Fruit fly (Drosophila melanogaster) whole organism, pupa: ENCODE results near the gene stg1.

Experiments
- CG8301 ChIP-seq: fragments of 200-800 bp; sonication (Bioruptor generic); optimal IDR thresholded peaks from 2 replicates; lab custom pipeline; 2018; ENCODE audit warnings: missing biosample characterization, mild to moderate bottlenecking, missing genetic modification characterization
- gl ChIP-seq: fragments of 200-800 bp; sonication (Bioruptor generic); optimal IDR thresholded peaks from 2 replicates; lab custom pipeline; 2018; ENCODE audit warnings: missing biosample characterization, mild to moderate bottlenecking, missing genetic modification characterization

DNA sequence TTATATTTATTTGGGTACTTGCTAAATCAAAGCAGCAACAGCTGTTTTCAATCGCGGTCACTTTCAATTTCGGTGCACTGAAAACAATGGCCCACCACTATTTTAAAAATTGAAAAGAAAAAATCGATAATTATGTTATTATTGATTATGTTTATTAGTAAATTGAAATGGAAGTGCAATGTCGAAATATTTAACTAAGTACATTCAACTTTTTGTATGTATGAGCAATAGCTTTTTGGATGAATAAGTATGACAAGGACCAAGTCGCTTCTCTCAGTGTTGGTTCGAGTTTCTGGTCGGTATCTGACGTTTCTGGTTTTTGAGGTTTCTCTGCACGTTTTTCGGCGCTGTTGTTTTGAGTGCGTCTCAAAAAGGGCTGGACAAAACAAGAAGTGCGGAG lies 30.5 kb downstream of the stg1 start:
- peak; percentile 2 for TF ChIP-seq gl (tag; lab: Kevin White, UChicago)
- TF ChIP-seq CG8301 (tag; lab: Kevin White, UChicago): peak; percentile 49
